Fruit fly (Drosophila melanogaster) S2 (cell line): ENCODE measurements around the gene lwr.

Experiments
- CG8478 ChIP-seq: fragments of >200 bp; optimal IDR thresholded peaks from 2 replicates; lab custom pipeline; 2018
- CTCF ChIP-seq, 2 experiments: fragments of >200 bp; optimal IDR thresholded peaks; 2 replicates each; lab custom pipeline; 2018

DNA sequence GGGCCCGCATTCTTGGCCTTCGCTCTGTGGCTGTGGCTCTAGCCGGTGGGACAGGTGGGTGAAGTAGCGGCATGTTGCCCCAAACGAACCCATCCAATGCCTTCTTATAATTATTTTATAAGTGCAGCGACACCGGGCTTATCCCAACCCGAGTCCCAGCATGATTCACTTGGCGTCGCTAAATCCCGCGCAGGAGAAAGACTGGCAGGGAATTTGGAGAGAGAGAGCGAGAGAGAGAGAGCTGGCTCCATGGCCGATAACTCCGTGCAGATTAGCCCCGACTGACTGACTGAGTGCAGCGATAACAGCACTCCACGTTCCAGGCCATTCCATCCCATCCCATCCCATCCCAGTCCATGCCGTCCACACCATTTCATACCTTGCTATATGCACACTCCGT is 40.8 kb downstream of the lwr start:
- TF ChIP-seq CG8478 (no peak), CTCF (optimal IDR thresholded peaks at IDR 0.05; lab: Kevin White, UChicago) (no peak)
